Worm (Caenorhabditis elegans): ENCODE results near the gene his-7.
A peak's percentile ranks its signal among the peaks of the same experiment; 100 is the strongest.

Gene his-7

ce11 chrV:8533067-8533466 lies at the start of gene his-7, which contains the start of gene his-8:
his-7 (plus strand) TSS chrV:8533379.
his-8 (minus strand) TSS chrV:8533086.
- peak; percentile 77 for TF ChIP-seq flt-1 (GFP tag; IDR thresholded peaks at IDR 0.05)

- TF ChIP-seq cog-1 (tag; optimal IDR thresholded peaks at IDR 0.05): no peak
- TF ChIP-seq tab-1 (GFP tag; IDR thresholded peaks at IDR 0.05): no peak
- no peak for TF ChIP-seq T22C8.4 (GFP tag; IDR thresholded peaks at IDR 0.05)
- TF ChIP-seq ref-1 (GFP tag; conservative IDR thresholded peaks at IDR 0.05): no peak
- no peak for TF ChIP-seq klf-2 (GFP tag; conservative IDR thresholded peaks at IDR 0.05)
- no peak for TF ChIP-seq ztf-23 (GFP tag; IDR thresholded peaks at IDR 0.05)
- TF ChIP-seq med-1 (GFP tag; optimal IDR thresholded peaks at IDR 0.05; ENCODE audit: insufficient read depth): no peak
- no peak for TF ChIP-seq ztf-29 (GFP tag; IDR thresholded peaks at IDR 0.05)
- TF ChIP-seq flt-1 (GFP tag; IDR thresholded peaks at IDR 0.05): no peak
Measured at ce11 chrV:8494260-8494939, 38.8 kb upstream of the his-7 start, which contains the start of gene pxn-1. pxn-1 (plus strand) TSS chrV:8494889.

- no peak for TF ChIP-seq tab-1 (GFP tag; IDR thresholded peaks at IDR 0.05)
- no peak for TF ChIP-seq ztf-29 (GFP tag; IDR thresholded peaks at IDR 0.05)
- TF ChIP-seq ztf-23 (GFP tag; IDR thresholded peaks at IDR 0.05): no peak
- no peak for TF ChIP-seq flt-1 (GFP tag; IDR thresholded peaks at IDR 0.05)
- no peak for TF ChIP-seq ref-1 (GFP tag; conservative IDR thresholded peaks at IDR 0.05)
- TF ChIP-seq med-1 (GFP tag; optimal IDR thresholded peaks at IDR 0.05; ENCODE audit: insufficient read depth): no peak
- TF ChIP-seq klf-2 (GFP tag; conservative IDR thresholded peaks at IDR 0.05): no peak
- no peak for TF ChIP-seq T22C8.4 (GFP tag; IDR thresholded peaks at IDR 0.05)
- no peak for TF ChIP-seq cog-1 (tag; optimal IDR thresholded peaks at IDR 0.05)
Measured at ce11 chrV:8495106-8495505, 38.1 kb upstream of the his-7 start.

ce11 chrV:8495965-8496364 lies 37.2 kb upstream of the his-7 start:
- no peak; the same call in 1 of the 2 replicates for TF ChIP-seq flt-1 (GFP tag; IDR thresholded peaks at IDR 0.05)
- no peak for TF ChIP-seq cog-1 (tag; optimal IDR thresholded peaks at IDR 0.05)
- TF ChIP-seq med-1 (GFP tag; optimal IDR thresholded peaks at IDR 0.05; ENCODE audit: insufficient read depth): no peak
- TF ChIP-seq tab-1 (GFP tag; IDR thresholded peaks at IDR 0.05): 0 out of 2 replicates have a peak, but pooled peaks have one; percentile 8
- TF ChIP-seq ztf-29 (GFP tag; IDR thresholded peaks at IDR 0.05): no peak

ce11 chrV:8499407-8499806 lies 33.8 kb upstream of the his-7 start:
- TF ChIP-seq ztf-29 (GFP tag; IDR thresholded peaks at IDR 0.05): no peak
- TF ChIP-seq cog-1 (tag; optimal IDR thresholded peaks at IDR 0.05): no peak
- no peak for TF ChIP-seq klf-2 (GFP tag; conservative IDR thresholded peaks at IDR 0.05)
- TF ChIP-seq ztf-23 (GFP tag; IDR thresholded peaks at IDR 0.05): no peak
- TF ChIP-seq ref-1 (GFP tag; conservative IDR thresholded peaks at IDR 0.05): no peak
- no peak for TF ChIP-seq flt-1 (GFP tag; IDR thresholded peaks at IDR 0.05)
- no peak for TF ChIP-seq tab-1 (GFP tag; IDR thresholded peaks at IDR 0.05)
- TF ChIP-seq T22C8.4 (GFP tag; IDR thresholded peaks at IDR 0.05): no peak
- no peak for TF ChIP-seq med-1 (GFP tag; optimal IDR thresholded peaks at IDR 0.05; ENCODE audit: insufficient read depth)

ce11 chrV:8500348-8500747 lies 32.8 kb upstream of the his-7 start:
- TF ChIP-seq ref-1 (GFP tag; conservative IDR thresholded peaks at IDR 0.05): peak; percentile 98
- peak; percentile 99 for TF ChIP-seq flt-1 (GFP tag; IDR thresholded peaks at IDR 0.05)
- TF ChIP-seq klf-2 (GFP tag; conservative IDR thresholded peaks at IDR 0.05): peak; percentile 100
- TF ChIP-seq ztf-23 (GFP tag; IDR thresholded peaks at IDR 0.05): peak; percentile 99
- TF ChIP-seq tab-1 (GFP tag; IDR thresholded peaks at IDR 0.05): peak; percentile 100
- TF ChIP-seq ztf-29 (GFP tag; IDR thresholded peaks at IDR 0.05): peak; percentile 99
- TF ChIP-seq T22C8.4 (GFP tag; IDR thresholded peaks at IDR 0.05): peak; percentile 98
- peak; percentile 93 for TF ChIP-seq med-1 (GFP tag; optimal IDR thresholded peaks at IDR 0.05; ENCODE audit: insufficient read depth)
- TF ChIP-seq cog-1 (tag; optimal IDR thresholded peaks at IDR 0.05): peak; percentile 97

ce11 chrV:8507324-8507723 lies 25.9 kb upstream of the his-7 start, which contains the start of gene ZK994.6:
ZK994.6 (minus strand) TSS chrV:8507424.
- TF ChIP-seq klf-2 (GFP tag; conservative IDR thresholded peaks at IDR 0.05): no peak
- TF ChIP-seq T22C8.4 (GFP tag; IDR thresholded peaks at IDR 0.05): no peak
- TF ChIP-seq med-1 (GFP tag; optimal IDR thresholded peaks at IDR 0.05; ENCODE audit: insufficient read depth): no peak
- TF ChIP-seq tab-1 (GFP tag; IDR thresholded peaks at IDR 0.05): no peak

ce11 chrV:8513361-8513760 lies 19.8 kb upstream of the his-7 start, which contains the start of gene F45F2.9:
F45F2.9 (minus strand) TSS chrV:8513461.
- TF ChIP-seq T22C8.4 (GFP tag; IDR thresholded peaks at IDR 0.05): no peak
- TF ChIP-seq ztf-23 (GFP tag; IDR thresholded peaks at IDR 0.05): no peak
- no peak for TF ChIP-seq ztf-29 (GFP tag; IDR thresholded peaks at IDR 0.05)
- TF ChIP-seq med-1 (GFP tag; optimal IDR thresholded peaks at IDR 0.05; ENCODE audit: insufficient read depth): no peak
- TF ChIP-seq tab-1 (GFP tag; IDR thresholded peaks at IDR 0.05): no peak
- no peak for TF ChIP-seq ref-1 (GFP tag; conservative IDR thresholded peaks at IDR 0.05)
- TF ChIP-seq klf-2 (GFP tag; conservative IDR thresholded peaks at IDR 0.05): no peak
- no peak for TF ChIP-seq cog-1 (tag; optimal IDR thresholded peaks at IDR 0.05)

- no peak for TF ChIP-seq tab-1 (GFP tag; IDR thresholded peaks at IDR 0.05)
- TF ChIP-seq flt-1 (GFP tag; IDR thresholded peaks at IDR 0.05): no peak
- no peak for TF ChIP-seq ref-1 (GFP tag; conservative IDR thresholded peaks at IDR 0.05)
- no peak for TF ChIP-seq T22C8.4 (GFP tag; IDR thresholded peaks at IDR 0.05)
- TF ChIP-seq klf-2 (GFP tag; conservative IDR thresholded peaks at IDR 0.05): no peak
- no peak for TF ChIP-seq cog-1 (tag; optimal IDR thresholded peaks at IDR 0.05)
- TF ChIP-seq med-1 (GFP tag; optimal IDR thresholded peaks at IDR 0.05; ENCODE audit: insufficient read depth): no peak
- TF ChIP-seq ztf-23 (GFP tag; IDR thresholded peaks at IDR 0.05): no peak
- no peak for TF ChIP-seq ztf-29 (GFP tag; IDR thresholded peaks at IDR 0.05)
Measured at ce11 chrV:8516426-8516825, 16.8 kb upstream of the his-7 start.

ce11 chrV:8517711-8518110 lies 15.5 kb upstream of the his-7 start:
- no peak for TF ChIP-seq flt-1 (GFP tag; IDR thresholded peaks at IDR 0.05)
- TF ChIP-seq ztf-23 (GFP tag; IDR thresholded peaks at IDR 0.05): no peak
- no peak for TF ChIP-seq T22C8.4 (GFP tag; IDR thresholded peaks at IDR 0.05)
- no peak for TF ChIP-seq med-1 (GFP tag; optimal IDR thresholded peaks at IDR 0.05; ENCODE audit: insufficient read depth)
- no peak for TF ChIP-seq klf-2 (GFP tag; conservative IDR thresholded peaks at IDR 0.05)
- TF ChIP-seq tab-1 (GFP tag; IDR thresholded peaks at IDR 0.05): no peak

Measured in whole organism, midembryonic.